Worm (Caenorhabditis elegans) whole organism, L4/young adult: ENCODE data around the gene metl-1.

ENCODE experiments used
- W03F9.2 ChIP-seq: fragments of 150-350 bp; optimal IDR thresholded peaks from 2 replicates; lab custom pipeline; 2014; ENCODE audit warnings: missing biosample characterization, missing genetic modification characterization
- him-1 ChIP-seq: sonication (generic microtip); optimal IDR thresholded peaks from 2 replicates; lab custom pipeline; 2016; ENCODE audit warnings: missing genotype, missing genetic modification reagents, missing genetic modification characterization, missing compliant biosample characterization

DNA sequence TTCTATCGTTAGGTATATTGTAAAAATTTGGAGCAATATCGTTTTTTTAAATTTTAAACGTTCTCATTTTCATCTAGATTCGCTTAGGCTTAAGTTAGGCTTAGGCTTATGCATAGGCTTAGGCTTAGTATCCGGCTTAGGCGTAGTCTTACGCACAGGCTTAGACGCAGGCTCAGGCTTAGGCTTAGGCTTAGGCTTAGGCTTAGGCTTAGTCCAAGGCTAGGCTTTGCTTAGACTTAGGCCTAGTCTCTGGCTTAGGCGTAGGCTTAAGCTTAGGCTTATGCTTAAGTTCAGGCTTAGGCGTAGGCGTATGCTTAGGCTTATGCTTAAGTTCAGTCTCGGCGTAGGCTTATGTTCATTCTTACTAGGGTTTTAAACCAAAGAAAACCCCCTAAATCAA lies 30.4 kb upstream of the metl-1 start:
- TF ChIP-seq him-1 (tag; lab: Kevin White, UChicago) = no peak
- no peak for TF ChIP-seq W03F9.2 (tag; lab: Kevin White, UChicago)
